Worm (Caenorhabditis elegans) whole organism, L4 larva: Measurements from ENCODE around the gene msp-64.
"Not testable (repeated sequence)": the region's sequence is repeated elsewhere in the genome, so short reads cannot be mapped to it uniquely, and the experiment has no call there.

Experiments
- F49E8.2 ChIP-seq: sonication (generic microtip); optimal IDR thresholded peaks from 2 replicates; lab custom pipeline; 2016; ENCODE audit warnings: missing compliant biosample characterization, mild to moderate bottlenecking, missing genetic modification characterization, borderline replicate concordance
- Y5F2A.4 ChIP-seq: fragments of 200-800 bp; sonication (Bioruptor generic); optimal IDR thresholded peaks from 2 replicates; lab custom pipeline; 2018; ENCODE audit warnings: mild to moderate bottlenecking, missing genetic modification characterization, missing compliant biosample characterization
- ZK337.2 ChIP-seq: fragments of 200-800 bp; sonication (Bioruptor generic); IDR thresholded peaks from 2 replicates; pipeline ENCODE4 v1.3.6; 2022; ENCODE audit warnings: missing genetic modification reagents, missing genetic modification characterization, missing compliant biosample characterization
- aha-1 ChIP-seq: fragments of 150-350 bp; peaks from one replicate; lab custom pipeline; 2014; ENCODE audit warnings: missing biosample characterization, missing genetic modification characterization
- arid-1 ChIP-seq: fragments of 200-800 bp; sonication (Bioruptor generic); conservative IDR thresholded peaks from 2 replicates; pipeline ENCODE4 v1.3.6; 2022; ENCODE audit warnings: missing genetic modification reagents, missing genetic modification characterization, missing compliant biosample characterization
- ceh-20 ChIP-seq: fragments of 200-800 bp; sonication (Bioruptor generic); IDR thresholded peaks from 2 replicates; pipeline ENCODE4 v1.3.6; 2022; ENCODE audit warnings: missing genetic modification reagents, missing genetic modification characterization, missing compliant biosample characterization
- ceh-62 ChIP-seq: sonication (generic microtip); optimal IDR thresholded peaks from 2 replicates; lab custom pipeline; 2017; ENCODE audit warnings: missing biosample characterization, missing genetic modification characterization
- ceh-82 ChIP-seq: sonication (generic microtip); optimal IDR thresholded peaks from 2 replicates; lab custom pipeline; 2017; ENCODE audit warnings: missing biosample characterization, missing genetic modification characterization
- daf-16 ChIP-seq, 3 experiments: sonication (generic microtip); optimal IDR thresholded peaks; 2 replicates each; lab custom pipeline; 2016 to 2017; ENCODE audit warnings: missing genetic modification characterization in 3 of 3, missing genetic modification reagents in 3 of 3, mild to moderate bottlenecking in 2 of 3, missing compliant biosample characterization in 2 of 3, missing biosample characterization in 1 of 3, moderate library complexity in 1 of 3
- dmd-6 ChIP-seq: fragments of 200-800 bp; sonication (Bioruptor generic); IDR thresholded peaks from 2 replicates; pipeline ENCODE4 v1.3.6; 2022; ENCODE audit warnings: missing genetic modification reagents, missing genetic modification characterization, missing compliant biosample characterization
- dmd-8 ChIP-seq: fragments of 200-800 bp; sonication (Bioruptor generic); IDR thresholded peaks from 2 replicates; pipeline ENCODE4 v1.3.6; 2022; ENCODE audit warnings: missing genetic modification characterization, missing compliant biosample characterization
- dpl-1 ChIP-seq: fragments of 150-350 bp; optimal IDR thresholded peaks from 2 replicates; lab custom pipeline; 2014; ENCODE audit warnings: missing biosample characterization, missing genetic modification reagents, missing genetic modification characterization
- dve-1 ChIP-seq: sonication (generic microtip); optimal IDR thresholded peaks from 2 replicates; lab custom pipeline; 2017; ENCODE audit warnings: antibody characterized with exemption, mild to moderate bottlenecking, missing genetic modification characterization, missing compliant biosample characterization; ENCODE audit not compliant: insufficient read depth
- fkh-10 ChIP-seq: fragments of 150-350 bp; optimal IDR thresholded peaks from 2 replicates; lab custom pipeline; 2014; ENCODE audit warnings: missing biosample characterization, missing genetic modification reagents, missing genetic modification characterization
- hlh-11 ChIP-seq: fragments of 200-800 bp; sonication (Bioruptor generic); optimal IDR thresholded peaks from 2 replicates; lab custom pipeline; 2018; ENCODE audit warnings: mild to moderate bottlenecking, missing genetic modification characterization, missing compliant biosample characterization
- hlh-30 ChIP-seq: sonication (generic microtip); optimal IDR thresholded peaks from 2 replicates; lab custom pipeline; 2017; ENCODE audit warnings: antibody characterized with exemption, mild to moderate bottlenecking, missing genetic modification characterization, missing compliant biosample characterization; ENCODE audit not compliant: insufficient read depth
- jun-1 ChIP-seq: fragments of 150-350 bp; optimal IDR thresholded peaks from 2 replicates; lab custom pipeline; 2014; ENCODE audit warnings: missing biosample characterization, missing genetic modification reagents, missing genetic modification characterization
- lim-7 ChIP-seq: fragments of 200-800 bp; sonication (Bioruptor generic); IDR thresholded peaks from 2 replicates; pipeline ENCODE4 v1.3.6; 2022; ENCODE audit warnings: missing genetic modification characterization, missing compliant biosample characterization
- lin-1 ChIP-seq: fragments of 200-800 bp; sonication (Bioruptor generic); IDR thresholded peaks from 2 replicates; pipeline ENCODE4 v1.3.6; 2022; ENCODE audit warnings: missing genetic modification reagents, missing genetic modification characterization, missing compliant biosample characterization
- lin-38 ChIP-seq: fragments of 200-800 bp; sonication (Bioruptor generic); IDR thresholded peaks from 2 replicates; pipeline ENCODE4 v1.3.6; 2022; ENCODE audit warnings: missing genetic modification reagents, missing genetic modification characterization, missing compliant biosample characterization
- lir-3 ChIP-seq: sonication (generic microtip); optimal IDR thresholded peaks from 2 replicates; lab custom pipeline; 2016; ENCODE audit warnings: mild to moderate bottlenecking, missing genetic modification characterization, missing compliant biosample characterization
- lsy-2 ChIP-seq, 2 experiments: fragments of 150-350 bp in 1 of 2; sonication (generic microtip) in 1 of 2; optimal IDR thresholded peaks; 2 replicates each; lab custom pipeline; 2014 to 2017; ENCODE audit warnings: missing biosample characterization in 2 of 2, missing genetic modification characterization in 2 of 2
- mdt-29 ChIP-seq: fragments of 200-800 bp; sonication (Bioruptor generic); IDR thresholded peaks from 2 replicates; pipeline ENCODE4 v1.3.6; 2022; ENCODE audit warnings: missing genetic modification reagents, missing genetic modification characterization, missing compliant biosample characterization
- mxl-3 ChIP-seq: fragments of 200-800 bp; sonication (Bioruptor generic); optimal IDR thresholded peaks from 2 replicates; lab custom pipeline; 2018; ENCODE audit warnings: mild to moderate bottlenecking, missing genetic modification characterization, missing compliant biosample characterization
- nhr-11 ChIP-seq: fragments of 150-350 bp; optimal IDR thresholded peaks from 2 replicates; lab custom pipeline; 2014; ENCODE audit warnings: missing biosample characterization, missing genetic modification characterization
- nhr-111 ChIP-seq: fragments of 200-800 bp; sonication (Bioruptor generic); optimal IDR thresholded peaks from 2 replicates; lab custom pipeline; 2018; ENCODE audit warnings: mild to moderate bottlenecking, missing genetic modification characterization, missing compliant biosample characterization
- nhr-28 ChIP-seq: fragments of 150-350 bp; optimal IDR thresholded peaks from 2 replicates; lab custom pipeline; 2014; ENCODE audit warnings: missing biosample characterization, missing genetic modification characterization
- nhr-41 ChIP-seq: fragments of 200-800 bp; sonication (Bioruptor generic); IDR thresholded peaks from 2 replicates; pipeline ENCODE4 v1.3.6; 2022; ENCODE audit warnings: missing genetic modification reagents, missing genetic modification characterization, missing compliant biosample characterization
- nhr-6 ChIP-seq: fragments of 150-350 bp; optimal IDR thresholded peaks from 2 replicates; lab custom pipeline; 2014; ENCODE audit warnings: missing biosample characterization, missing genetic modification characterization
- nhr-76 ChIP-seq: fragments of 150-350 bp; optimal IDR thresholded peaks from 2 replicates; lab custom pipeline; 2014; ENCODE audit warnings: missing biosample characterization, missing genetic modification characterization
- nhr-77 ChIP-seq: fragments of 150-350 bp; optimal IDR thresholded peaks from 2 replicates; lab custom pipeline; 2014; ENCODE audit warnings: missing biosample characterization, missing genetic modification characterization
- pqm-1 ChIP-seq: sonication (generic microtip); optimal IDR thresholded peaks from 2 replicates; lab custom pipeline; 2017; ENCODE audit warnings: missing biosample characterization, missing genetic modification characterization
- rbr-2 ChIP-seq: sonication (generic microtip); optimal IDR thresholded peaks from 2 replicates; lab custom pipeline; 2016; ENCODE audit warnings: missing genotype, missing genetic modification characterization, missing compliant biosample characterization
- snpc-1.2 ChIP-seq: fragments of 200-800 bp; sonication (Bioruptor generic); IDR thresholded peaks from 2 replicates; pipeline ENCODE4 v1.3.6; 2022; ENCODE audit warnings: missing genetic modification reagents, missing genetic modification characterization, missing compliant biosample characterization
- snpc-4 ChIP-seq: fragments of 150-350 bp; optimal IDR thresholded peaks from 2 replicates; lab custom pipeline; 2014; ENCODE audit warnings: missing biosample characterization, missing genetic modification characterization
- tra-1 ChIP-seq: fragments of 200-800 bp; sonication (Bioruptor generic); IDR thresholded peaks from 2 replicates; pipeline ENCODE4 v1.3.6; 2022; ENCODE audit warnings: missing genetic modification reagents, missing genetic modification characterization, missing compliant biosample characterization
- unc-62 ChIP-seq, 3 experiments: fragments of 150-350 bp in 1 of 3; sonication (generic microtip); optimal IDR thresholded peaks in 2 of 3; peaks in 1 of 3; 1 replicate in 1 of 3; 2 replicates in 2 of 3; lab custom pipeline; 2014 to 2017; ENCODE audit warnings: missing biosample characterization in 3 of 3, missing genetic modification characterization in 3 of 3, missing genetic modification reagents in 3 of 3, missing genotype in 1 of 3

The msp-64 gene

ce11 chrII:5818298-5818697 is 8.2 kb upstream of the msp-64 start, which contains the start of gene ZK1248.4:
Gene ZK1248.4, plus strand, starts transcription at chrII:5818598.
- TF ChIP-seq rbr-2 (tag; lab: Kevin White, UChicago), result no peak
- TF ChIP-seq unc-62 (GFP tag; optimal IDR thresholded peaks at IDR 0.05 in 1 of 2; lab: Kevin White, UChicago), result no peak
- no peak for TF ChIP-seq unc-62 (tag; optimal IDR thresholded peaks at IDR 0.05; lab: Kevin White, UChicago)
- no peak for TF ChIP-seq Y5F2A.4 (GFP tag; lab: Kevin White, UChicago)
- no peak for TF ChIP-seq hlh-11
- no peak for TF ChIP-seq fkh-10
- TF ChIP-seq mxl-3 (GFP tag; lab: Kevin White, UChicago), result no peak
- no peak for TF ChIP-seq nhr-11 (tag; lab: Kevin White, UChicago)
- no peak for TF ChIP-seq arid-1 (GFP tag; lab: Robert Waterston, UW)
- TF ChIP-seq tra-1 (GFP tag; lab: Robert Waterston, UW), result no peak
- no peak for TF ChIP-seq lir-3 (tag; lab: Kevin White, UChicago)
- no peak for TF ChIP-seq ZK337.2 (GFP tag; lab: Robert Waterston, UW)
- no peak for TF ChIP-seq ceh-62
- TF ChIP-seq mdt-29 (GFP tag; lab: Robert Waterston, UW), result no peak
- no peak for TF ChIP-seq daf-16 (GFP tag; optimal IDR thresholded peaks at IDR 0.05; lab: Kevin White, UChicago)
- no peak for TF ChIP-seq daf-16 (tag; optimal IDR thresholded peaks at IDR 0.05; lab: Kevin White, UChicago)

ce11 chrII:5816346-5816745 is 6.2 kb upstream of the msp-64 start, which contains the start of gene ZK1248.20:
Gene ZK1248.20, plus strand, starts transcription at chrII:5816646.
- TF ChIP-seq dpl-1 (GFP tag; lab: Kevin White, UChicago) (no peak), unc-62 (GFP tag; optimal IDR thresholded peaks at IDR 0.05 in 1 of 2; lab: Kevin White, UChicago) (no peak), unc-62 (tag; optimal IDR thresholded peaks at IDR 0.05; lab: Kevin White, UChicago) (no peak), dmd-6 (GFP tag; lab: Robert Waterston, UW) (no peak), jun-1 (tag; lab: Kevin White, UChicago) (no peak), snpc-4 (tag; lab: Kevin White, UChicago) (no peak), lim-7 (GFP tag; lab: Robert Waterston, UW) (no peak), lsy-2 (tag; optimal IDR thresholded peaks at IDR 0.05; lab: Kevin White, UChicago) (no peak), nhr-6 (tag; lab: Kevin White, UChicago) (no peak), nhr-76 (no peak), F49E8.2 (tag; lab: Kevin White, UChicago) (no peak), ceh-20 (no peak), dmd-8 (GFP tag; lab: Robert Waterston, UW) (no peak), hlh-30 (tag; lab: Kevin White, UChicago) (no peak), ceh-82 (no peak), snpc-1.2 (GFP tag; lab: Robert Waterston, UW) (no peak)

ce11 chrII:5815382-5815781 is 5.3 kb upstream of the msp-64 start, which contains the start of gene wago-5:
Gene wago-5, minus strand, starts transcription at chrII:5815482.
- not testable (repeated sequence) for TF ChIP-seq nhr-111 (GFP tag; lab: Kevin White, UChicago); daf-16 (GFP tag; optimal IDR thresholded peaks at IDR 0.05; lab: Kevin White, UChicago); daf-16 (tag; optimal IDR thresholded peaks at IDR 0.05; lab: Kevin White, UChicago); aha-1 (tag; lab: Kevin White, UChicago)

- TF ChIP-seq pqm-1 (tag; lab: Kevin White, UChicago) (peak; percentile 92), nhr-41 (GFP tag; lab: Robert Waterston, UW) (peak; percentile 60; the same call in 1 of the 2 replicates), nhr-76 (no peak), nhr-77 (tag; lab: Kevin White, UChicago) (peak; percentile 52), hlh-11 (peak; percentile 64), dve-1 (tag; lab: Kevin White, UChicago) (peak; percentile 28), fkh-10 (no peak), daf-16 (GFP tag; optimal IDR thresholded peaks at IDR 0.05; lab: Kevin White, UChicago) (no peak), daf-16 (tag; optimal IDR thresholded peaks at IDR 0.05; lab: Kevin White, UChicago) (peak; percentile 38), dmd-6 (GFP tag; lab: Robert Waterston, UW) (peak; percentile 89), nhr-28 (tag; lab: Kevin White, UChicago) (peak; percentile 90), lin-38 (no peak), lin-1 (GFP tag; lab: Robert Waterston, UW) (0 out of 2 replicates have a peak, but pooled peaks have one; percentile 26)
Observed at ce11 chrII:5806563-5806962, 3.6 kb downstream of the msp-64 start.
